Fruit fly (Drosophila melanogaster) whole organism, embryonic: ENCODE results near the gene dpr4.
A peak's percentile ranks its signal among the peaks of the same experiment; 100 is the strongest.

Source experiments
- Atf-2 ChIP-seq: fragments of 200-800 bp; sonication (Bioruptor generic); optimal IDR thresholded peaks from 2 replicates; lab custom pipeline; 2016; ENCODE audit warnings: missing biosample characterization, missing genetic modification characterization
- CG10431 ChIP-seq: fragments of 200-800 bp; sonication (Bioruptor generic); optimal IDR thresholded peaks from 3 replicates; lab custom pipeline; 2018; ENCODE audit warnings: missing biosample characterization, mild to moderate bottlenecking, missing genetic modification characterization
- CG10979 ChIP-seq: fragments of 200-800 bp; sonication (Bioruptor generic); optimal IDR thresholded peaks from 2 replicates; lab custom pipeline; 2018; ENCODE audit warnings: missing biosample characterization, mild to moderate bottlenecking, missing genetic modification characterization, moderate library complexity
- CG12744 ChIP-seq: fragments of 200-800 bp; sonication (Bioruptor generic); optimal IDR thresholded peaks from 2 replicates; lab custom pipeline; 2016; ENCODE audit warnings: missing biosample characterization, missing genetic modification characterization
- CG14710 ChIP-seq: fragments of 200-800 bp; sonication (Bioruptor generic); optimal IDR thresholded peaks from 3 replicates; lab custom pipeline; 2019; ENCODE audit warnings: missing biosample characterization, mild to moderate bottlenecking, missing genetic modification characterization, moderate library complexity
- CG1602 ChIP-seq: fragments of 200-800 bp; sonication (Bioruptor generic); optimal IDR thresholded peaks from 3 replicates; lab custom pipeline; 2016; ENCODE audit warnings: missing biosample characterization, missing genetic modification characterization
- CG17186 ChIP-seq: fragments of 200-800 bp; sonication (Bioruptor generic); optimal IDR thresholded peaks from 3 replicates; lab custom pipeline; 2017; ENCODE audit warnings: missing biosample characterization, missing genetic modification reagents, missing genetic modification characterization
- CG17359 ChIP-seq: fragments of 200-800 bp; sonication (Bioruptor generic); optimal IDR thresholded peaks from 3 replicates; lab custom pipeline; 2018; ENCODE audit warnings: missing biosample characterization, mild to moderate bottlenecking, missing genetic modification characterization, moderate library complexity
- CG17829 ChIP-seq: fragments of 200-800 bp; optimal IDR thresholded peaks from 2 replicates; lab custom pipeline; 2019; ENCODE audit warnings: missing biosample characterization, mild to moderate bottlenecking, missing genetic modification characterization, moderate library complexity
- CG31388 ChIP-seq: fragments of 200-800 bp; sonication (Bioruptor generic); optimal IDR thresholded peaks from 2 replicates; lab custom pipeline; 2016; ENCODE audit warnings: missing biosample characterization, missing genetic modification characterization
- CG3163 ChIP-seq: fragments of 200-800 bp; sonication (Bioruptor generic); optimal IDR thresholded peaks from 3 replicates; lab custom pipeline; 2016; ENCODE audit warnings: missing biosample characterization, missing genetic modification characterization
- CG34224 ChIP-seq: fragments of 200-800 bp; sonication (Bioruptor generic); IDR thresholded peaks from 3 replicates; pipeline ENCODE4 v1.3.6; 2022; ENCODE audit warnings: missing biosample characterization, missing genetic modification characterization; ENCODE audit not compliant: partially characterized antibody
- CG6689 ChIP-seq: fragments of 200-800 bp; sonication (Bioruptor generic); IDR thresholded peaks from 2 replicates; pipeline ENCODE4 v1.3.6; 2022; ENCODE audit warnings: missing biosample characterization, missing genetic modification characterization
- CG6791 ChIP-seq: fragments of 200-800 bp; sonication (Bioruptor generic); IDR thresholded peaks from 3 replicates; pipeline ENCODE4 v1.3.6; 2022; ENCODE audit warnings: missing biosample characterization, missing genetic modification characterization; ENCODE audit not compliant: partially characterized antibody
- CG7963 ChIP-seq: fragments of 200-800 bp; sonication (Bioruptor generic); IDR thresholded peaks from 3 replicates; pipeline ENCODE4 v1.3.6; 2022; ENCODE audit warnings: missing biosample characterization, missing genetic modification characterization; ENCODE audit not compliant: partially characterized antibody
- CG9215 ChIP-seq: fragments of 200-800 bp; sonication (Bioruptor generic); IDR thresholded peaks from 2 replicates; pipeline ENCODE4 v1.3.6; 2022; ENCODE audit warnings: missing biosample characterization, missing genetic modification characterization
- CHES-1-like ChIP-seq: fragments of 200-800 bp; sonication (Bioruptor generic); optimal IDR thresholded peaks from 2 replicates; lab custom pipeline; 2016; ENCODE audit warnings: missing biosample characterization, missing genetic modification characterization
- D ChIP-seq, 2 experiments: fragments of 200-800 bp in 1 of 2; fragments of >200 bp in 1 of 2; sonication (Bioruptor generic) in 1 of 2; optimal IDR thresholded peaks; 2 replicates in 1 of 2; 3 replicates in 1 of 2; lab custom pipeline; 2017; ENCODE audit warnings: mild to moderate bottlenecking in 1 of 2, missing biosample characterization in 1 of 2, missing genetic modification characterization in 1 of 2, missing genetic modification reagents in 1 of 2
- Dbx ChIP-seq: fragments of 200-800 bp; sonication (Bioruptor generic); IDR thresholded peaks from 3 replicates; pipeline ENCODE4 v1.3.6; 2022; ENCODE audit warnings: missing biosample characterization, missing genetic modification characterization
- Ets97D ChIP-seq: fragments of 200-800 bp; sonication (Bioruptor generic); optimal IDR thresholded peaks from 3 replicates; lab custom pipeline; 2016; ENCODE audit warnings: missing biosample characterization, missing genetic modification characterization
- HLHmδ ChIP-seq: fragments of 200-800 bp; sonication (Bioruptor generic); optimal IDR thresholded peaks from 2 replicates; lab custom pipeline; 2018; ENCODE audit warnings: missing biosample characterization, mild to moderate bottlenecking, missing genetic modification characterization, moderate library complexity
- MBD-R2 ChIP-seq: fragments of 200-800 bp; sonication (Bioruptor generic); IDR thresholded peaks from 2 replicates; pipeline ENCODE4 v1.3.6; 2022; ENCODE audit warnings: missing biosample characterization, missing genetic modification characterization
- NC2α ChIP-seq: fragments of 200-800 bp; sonication (Bioruptor generic); optimal IDR thresholded peaks from 2 replicates; lab custom pipeline; 2016; ENCODE audit warnings: missing biosample characterization, missing genetic modification characterization
- amos ChIP-seq: fragments of 200-800 bp; sonication (Bioruptor generic); IDR thresholded peaks from 2 replicates; pipeline ENCODE4 v1.3.6; 2022; ENCODE audit warnings: missing biosample characterization, missing genetic modification characterization; ENCODE audit not compliant: partially characterized antibody
- bab2 ChIP-seq: fragments of 200-800 bp; sonication (Bioruptor generic); optimal IDR thresholded peaks from 2 replicates; lab custom pipeline; 2016; ENCODE audit warnings: missing biosample characterization, missing genetic modification characterization
- cato ChIP-seq: fragments of 200-800 bp; sonication (Bioruptor generic); optimal IDR thresholded peaks from 2 replicates; lab custom pipeline; 2016; ENCODE audit warnings: missing biosample characterization, missing genetic modification characterization, borderline replicate concordance
- cg ChIP-seq: fragments of 200-800 bp; sonication (Bioruptor generic); optimal IDR thresholded peaks from 3 replicates; lab custom pipeline; 2019; ENCODE audit warnings: missing biosample characterization, mild to moderate bottlenecking, missing genetic modification characterization, moderate library complexity
- chinmo ChIP-seq: fragments of 200-800 bp; sonication (Bioruptor generic); IDR thresholded peaks from 4 replicates; pipeline ENCODE4 v1.3.6; 2022; ENCODE audit warnings: missing biosample characterization, missing genetic modification characterization; ENCODE audit not compliant: partially characterized antibody
- cwo ChIP-seq: fragments of 200-800 bp; sonication (Bioruptor generic); optimal IDR thresholded peaks from 3 replicates; lab custom pipeline; 2017; ENCODE audit warnings: missing biosample characterization, missing genetic modification characterization, mild to moderate bottlenecking, moderate library complexity, missing genetic modification reagents
- emc ChIP-seq: fragments of 200-800 bp; sonication (Bioruptor generic); optimal IDR thresholded peaks from 2 replicates; lab custom pipeline; 2016; ENCODE audit warnings: missing biosample characterization, missing genetic modification characterization
- fd96Cb ChIP-seq: fragments of 200-800 bp; sonication (Bioruptor generic); optimal IDR thresholded peaks from 2 replicates; lab custom pipeline; 2018; ENCODE audit warnings: missing biosample characterization, mild to moderate bottlenecking, missing genetic modification characterization, moderate library complexity
- lab ChIP-seq: fragments of 200-800 bp; sonication (Bioruptor generic); optimal IDR thresholded peaks from 3 replicates; lab custom pipeline; 2017; ENCODE audit warnings: missing biosample characterization, missing genetic modification characterization, mild to moderate bottlenecking, moderate library complexity, missing genetic modification reagents
- mirr ChIP-seq: fragments of 200-800 bp; sonication (Bioruptor generic); optimal IDR thresholded peaks from 3 replicates; lab custom pipeline; 2018; ENCODE audit warnings: missing biosample characterization, mild to moderate bottlenecking, missing genetic modification characterization
- mld ChIP-seq: fragments of 200-800 bp; sonication (Bioruptor generic); IDR thresholded peaks from 3 replicates; pipeline ENCODE4 v1.3.6; 2022; ENCODE audit warnings: missing biosample characterization, missing genetic modification characterization; ENCODE audit not compliant: partially characterized antibody
- nmo ChIP-seq: fragments of 200-800 bp; sonication (Bioruptor generic); optimal IDR thresholded peaks from 2 replicates; lab custom pipeline; 2018; ENCODE audit warnings: missing biosample characterization, mild to moderate bottlenecking, missing genetic modification characterization, moderate library complexity
- org-1 ChIP-seq: fragments of 200-800 bp; sonication (Bioruptor generic); optimal IDR thresholded peaks from 2 replicates; lab custom pipeline; 2017; ENCODE audit warnings: missing biosample characterization, missing genetic modification characterization
- phol ChIP-seq: fragments of 200-800 bp; sonication (Bioruptor generic); optimal IDR thresholded peaks from 3 replicates; lab custom pipeline; 2018; ENCODE audit warnings: missing biosample characterization, mild to moderate bottlenecking, missing genetic modification characterization, moderate library complexity
- pita ChIP-seq: fragments of 200-800 bp; sonication (Bioruptor generic); optimal IDR thresholded peaks from 2 replicates; lab custom pipeline; 2017; ENCODE audit warnings: missing biosample characterization, mild to moderate bottlenecking, missing genetic modification characterization
- sima ChIP-seq: fragments of 200-800 bp; sonication (Bioruptor generic); optimal IDR thresholded peaks from 2 replicates; lab custom pipeline; 2016; ENCODE audit warnings: missing biosample characterization, missing genetic modification characterization
- slbo ChIP-seq: fragments of 200-800 bp; sonication (Bioruptor generic); IDR thresholded peaks from 2 replicates; pipeline ENCODE4 v1.3.6; 2022; ENCODE audit warnings: missing biosample characterization, missing genetic modification characterization
- sna ChIP-seq: fragments of 200-800 bp; sonication (Bioruptor generic); IDR thresholded peaks from 2 replicates; pipeline ENCODE4 v1.3.6; 2022; ENCODE audit warnings: missing biosample characterization, missing genetic modification characterization; ENCODE audit not compliant: partially characterized antibody
- so ChIP-seq: fragments of 200-800 bp; sonication (Bioruptor generic); IDR thresholded peaks from 3 replicates; pipeline ENCODE4 v1.3.6; 2022; ENCODE audit warnings: missing biosample characterization, missing genetic modification characterization
- ssp ChIP-seq: fragments of 200-800 bp; sonication (Bioruptor generic); IDR thresholded peaks from 2 replicates; pipeline ENCODE4 v1.3.6; 2022; ENCODE audit warnings: missing biosample characterization, missing genetic modification characterization
- stwl ChIP-seq: fragments of 200-800 bp; sonication (Bioruptor generic); optimal IDR thresholded peaks from 3 replicates; lab custom pipeline; 2018; ENCODE audit warnings: missing biosample characterization, mild to moderate bottlenecking, missing genetic modification characterization, moderate library complexity
- tna ChIP-seq: fragments of 200-800 bp; sonication (Bioruptor generic); IDR thresholded peaks from 2 replicates; pipeline ENCODE4 v1.3.6; 2022; ENCODE audit warnings: missing biosample characterization, missing genetic modification characterization; ENCODE audit not compliant: partially characterized antibody
- trem ChIP-seq: fragments of 200-800 bp; optimal IDR thresholded peaks from 3 replicates; lab custom pipeline; 2019; ENCODE audit warnings: missing biosample characterization, mild to moderate bottlenecking, missing genetic modification characterization, moderate library complexity
- tup ChIP-seq: fragments of 200-800 bp; sonication (Bioruptor generic); optimal IDR thresholded peaks from 2 replicates; lab custom pipeline; 2016; ENCODE audit warnings: missing biosample characterization, mild to moderate bottlenecking, missing genetic modification characterization, moderate library complexity
- twi ChIP-seq: fragments of 200-800 bp; optimal IDR thresholded peaks from 2 replicates; lab custom pipeline; 2019; ENCODE audit warnings: missing biosample characterization, mild to moderate bottlenecking, missing genetic modification characterization, moderate library complexity
- usp ChIP-seq: fragments of >200 bp; optimal IDR thresholded peaks from 2 replicates; lab custom pipeline; 2017; ENCODE audit warnings: missing biosample characterization, missing genetic modification characterization

The dpr4 gene

DNA sequence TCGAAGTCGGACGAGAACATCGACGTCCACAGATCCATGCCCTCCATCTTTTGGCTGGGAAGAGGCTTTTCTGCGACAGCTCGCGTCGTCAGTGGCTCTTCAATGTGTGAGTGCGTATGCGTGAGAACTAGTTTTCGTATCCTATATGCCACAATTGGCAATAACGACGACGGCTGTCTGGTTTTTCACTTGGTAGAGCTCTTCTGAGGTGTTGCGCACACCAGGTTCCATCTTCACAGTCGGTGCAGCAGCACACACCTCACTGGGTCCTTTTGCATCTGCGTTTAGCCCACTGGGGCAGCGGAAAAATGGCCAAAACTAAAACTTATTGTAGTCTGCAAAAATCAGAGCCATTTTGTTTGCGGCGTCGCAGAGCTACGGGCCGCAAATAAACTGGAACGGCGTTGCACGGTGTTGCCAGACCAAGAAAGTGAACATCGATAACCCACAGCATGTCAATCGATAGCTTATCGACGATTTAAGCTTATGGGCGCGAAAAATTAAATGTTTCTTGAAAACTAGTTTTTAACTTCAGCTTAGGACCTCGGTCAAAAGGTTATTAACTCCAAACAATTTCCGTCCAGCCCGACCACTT is 47.1 kb upstream of the dpr4 start, which contains the start of gene CG6791 (continued):
- TF ChIP-seq slbo (GFP tag; lab: Robert Waterston, UW) = no peak
- TF ChIP-seq D (optimal IDR thresholded peaks at IDR 0.05; lab: Kevin White, UChicago) = peak; percentile 56
- no peak for TF ChIP-seq D (GFP tag; optimal IDR thresholded peaks at IDR 0.05; lab: Kevin White, UChicago)
- TF ChIP-seq NC2α (GFP tag; lab: Kevin White, UChicago) = no peak
- peak; percentile 81 for TF ChIP-seq CG34224
- TF ChIP-seq cg = peak; percentile 50
- no peak for TF ChIP-seq CG17186
- no peak for TF ChIP-seq CG9215 (GFP tag; lab: Robert Waterston, UW)
- peak; percentile 16 for TF ChIP-seq nmo
- peak; percentile 86 for TF ChIP-seq phol (tag; lab: Kevin White, UChicago)
- TF ChIP-seq CG14710 (tag; lab: Kevin White, UChicago) = peak; percentile 41
- no peak for TF ChIP-seq pita (GFP tag; lab: Kevin White, UChicago)
- TF ChIP-seq CG6689 (GFP tag; lab: Robert Waterston, UW) = no peak
- TF ChIP-seq tup (GFP tag; lab: Kevin White, UChicago) = no peak
- TF ChIP-seq tna (GFP tag; lab: Robert Waterston, UW) = peak; percentile 78
- TF ChIP-seq bab2 = no peak
- peak; percentile 22 for TF ChIP-seq Ets97D (GFP tag; lab: Kevin White, UChicago)
- TF ChIP-seq ssp (GFP tag; lab: Robert Waterston, UW) = no peak
- no peak for TF ChIP-seq sima
- TF ChIP-seq Atf-2 (GFP tag; lab: Kevin White, UChicago) = no peak
- TF ChIP-seq CG12744 (GFP tag; lab: Kevin White, UChicago) = no peak
- TF ChIP-seq fd96Cb (tag; lab: Kevin White, UChicago) = no peak
- TF ChIP-seq CG10431 (GFP tag; lab: Kevin White, UChicago) = no peak
- peak; percentile 12 for TF ChIP-seq CG17829
- no peak for TF ChIP-seq Dbx (GFP tag; lab: Robert Waterston, UW)
- no peak for TF ChIP-seq so (GFP tag; lab: Robert Waterston, UW)
- TF ChIP-seq amos (GFP tag; lab: Robert Waterston, UW) = peak; percentile 90
- TF ChIP-seq CHES-1-like = peak; percentile 4
- peak; percentile 71; the same call in 2 of the 3 replicates for TF ChIP-seq mld
- no peak for TF ChIP-seq cato
- no peak for TF ChIP-seq org-1 (GFP tag; lab: Kevin White, UChicago)
- TF ChIP-seq CG31388 = no peak
- TF ChIP-seq CG3163 (GFP tag; lab: Kevin White, UChicago) = no peak
- no peak for TF ChIP-seq lab (GFP tag; lab: Kevin White, UChicago)
- TF ChIP-seq CG6791 = peak; percentile 96
- no peak for TF ChIP-seq CG10979 (tag; lab: Kevin White, UChicago)
- TF ChIP-seq CG7963 (GFP tag; lab: Robert Waterston, UW) = peak; percentile 73
- peak; percentile 65 for TF ChIP-seq MBD-R2 (GFP tag; lab: Robert Waterston, UW)
- peak; percentile 84; the same call in 3 of the 4 replicates for TF ChIP-seq chinmo (GFP tag; lab: Robert Waterston, UW)
- TF ChIP-seq HLHmδ (GFP tag; lab: Kevin White, UChicago) = no peak
- no peak for TF ChIP-seq twi (tag; lab: Kevin White, UChicago)
- TF ChIP-seq stwl (tag; lab: Kevin White, UChicago) = peak; percentile 73
- TF ChIP-seq sna (GFP tag; lab: Robert Waterston, UW) = peak; percentile 78
- TF ChIP-seq cwo (GFP tag; lab: Kevin White, UChicago) = no peak
- TF ChIP-seq CG1602 (GFP tag; lab: Kevin White, UChicago) = no peak
- peak; percentile 47 for TF ChIP-seq trem (tag; lab: Kevin White, UChicago)
- TF ChIP-seq mirr (GFP tag; lab: Kevin White, UChicago) = no peak
- TF ChIP-seq CG17359 (tag; lab: Kevin White, UChicago) = no peak
- no peak for TF ChIP-seq emc (GFP tag; lab: Kevin White, UChicago)
- TF ChIP-seq usp (GFP tag; lab: Kevin White, UChicago) = no peak
